Fruit fly (Drosophila melanogaster) whole organism, embryonic: ENCODE results near the gene CG32700.

Experiments used
- Adf1 ChIP-seq: fragments of 200-800 bp; sonication (Bioruptor generic); IDR thresholded peaks from 2 replicates; pipeline ENCODE4 v1.3.6; 2022; ENCODE audit warnings: missing biosample characterization, missing genetic modification characterization
- C15 ChIP-seq: fragments of 200-800 bp; sonication (Bioruptor generic); IDR thresholded peaks from 3 replicates; pipeline ENCODE4 v1.3.6; 2022; ENCODE audit warnings: missing biosample characterization, missing genetic modification characterization
- CG10654 ChIP-seq: fragments of 200-800 bp; sonication (Bioruptor generic); optimal IDR thresholded peaks from 2 replicates; lab custom pipeline; 2016; ENCODE audit warnings: missing biosample characterization, missing genetic modification characterization
- CG11456 ChIP-seq: fragments of 200-800 bp; sonication (Bioruptor generic); IDR thresholded peaks from 3 replicates; pipeline ENCODE4 v1.3.6; 2022; ENCODE audit warnings: missing biosample characterization, missing genetic modification characterization
- CG11695 ChIP-seq: fragments of 200-800 bp; sonication (Bioruptor generic); IDR thresholded peaks from 3 replicates; pipeline ENCODE4 v1.3.6; 2022; ENCODE audit warnings: missing biosample characterization, missing genetic modification characterization
- CG11696 ChIP-seq: fragments of 200-800 bp; sonication (Bioruptor generic); IDR thresholded peaks from 2 replicates; pipeline ENCODE4 v1.3.6; 2022; ENCODE audit warnings: missing biosample characterization, missing genetic modification characterization
- CG14050 ChIP-seq: fragments of 200-800 bp; sonication (Bioruptor generic); IDR thresholded peaks from 3 replicates; pipeline ENCODE4 v1.3.6; 2022; ENCODE audit warnings: missing biosample characterization, missing genetic modification characterization
- CG14667 ChIP-seq: fragments of 200-800 bp; sonication (Bioruptor generic); IDR thresholded peaks from 2 replicates; pipeline ENCODE4 v1.3.6; 2022; ENCODE audit warnings: missing biosample characterization, missing genetic modification characterization
- CG15514 ChIP-seq: fragments of 200-800 bp; sonication (Bioruptor generic); optimal IDR thresholded peaks from 3 replicates; lab custom pipeline; 2017; ENCODE audit warnings: missing biosample characterization, missing genetic modification characterization, mild to moderate bottlenecking, moderate library complexity, missing genetic modification reagents
- CG16813 ChIP-seq: fragments of 200-800 bp; sonication (Bioruptor generic); IDR thresholded peaks from 3 replicates; pipeline ENCODE4 v1.3.6; 2022; ENCODE audit warnings: missing biosample characterization, missing genetic modification characterization; ENCODE audit not compliant: partially characterized antibody
- CG17186 ChIP-seq: fragments of 200-800 bp; sonication (Bioruptor generic); optimal IDR thresholded peaks from 3 replicates; lab custom pipeline; 2017; ENCODE audit warnings: missing biosample characterization, missing genetic modification reagents, missing genetic modification characterization
- CG17359 ChIP-seq: fragments of 200-800 bp; sonication (Bioruptor generic); optimal IDR thresholded peaks from 3 replicates; lab custom pipeline; 2018; ENCODE audit warnings: missing biosample characterization, mild to moderate bottlenecking, missing genetic modification characterization, moderate library complexity
- CG17612 ChIP-seq: fragments of 200-800 bp; sonication (Bioruptor generic); IDR thresholded peaks from 2 replicates; pipeline ENCODE4 v1.3.6; 2022; ENCODE audit warnings: missing biosample characterization, missing genetic modification characterization
- CG17829 ChIP-seq: fragments of 200-800 bp; optimal IDR thresholded peaks from 2 replicates; lab custom pipeline; 2019; ENCODE audit warnings: missing biosample characterization, mild to moderate bottlenecking, missing genetic modification characterization, moderate library complexity
- CG18011 ChIP-seq: fragments of 200-800 bp; sonication (Bioruptor generic); optimal IDR thresholded peaks from 2 replicates; lab custom pipeline; 2017; ENCODE audit warnings: missing biosample characterization, missing genetic modification characterization, mild to moderate bottlenecking, moderate library complexity, missing genotype
- CG18262 ChIP-seq: fragments of 200-800 bp; optimal IDR thresholded peaks from 3 replicates; lab custom pipeline; 2019; ENCODE audit warnings: missing biosample characterization, mild to moderate bottlenecking, missing genetic modification characterization, moderate library complexity
- CG18599 ChIP-seq: fragments of 200-800 bp; sonication (Bioruptor generic); optimal IDR thresholded peaks from 3 replicates; lab custom pipeline; 2017; ENCODE audit warnings: missing biosample characterization, missing genetic modification characterization, mild to moderate bottlenecking, moderate library complexity, missing genetic modification reagents
- CG2120 ChIP-seq: fragments of 200-800 bp; sonication (Bioruptor generic); optimal IDR thresholded peaks from 3 replicates; lab custom pipeline; 2016; ENCODE audit warnings: missing biosample characterization, missing genetic modification characterization
- CG2712 ChIP-seq: fragments of 200-800 bp; optimal IDR thresholded peaks from 3 replicates; lab custom pipeline; 2019; ENCODE audit warnings: missing biosample characterization, mild to moderate bottlenecking, missing genetic modification characterization, moderate library complexity
- CG3065 ChIP-seq: fragments of 200-800 bp; sonication (Bioruptor generic); optimal IDR thresholded peaks from 2 replicates; lab custom pipeline; 2016; ENCODE audit warnings: missing biosample characterization, missing genetic modification characterization
- CG33557 ChIP-seq: fragments of 200-800 bp; sonication (Bioruptor generic); optimal IDR thresholded peaks from 2 replicates; lab custom pipeline; 2019; ENCODE audit warnings: missing biosample characterization, mild to moderate bottlenecking, missing genetic modification characterization, moderate library complexity
- CG3407 ChIP-seq: fragments of 200-800 bp; sonication (Bioruptor generic); optimal IDR thresholded peaks from 2 replicates; lab custom pipeline; 2018; ENCODE audit warnings: missing biosample characterization, mild to moderate bottlenecking, missing genetic modification characterization
- CG8290 ChIP-seq, 3 experiments: fragments of 200-800 bp; sonication (Bioruptor generic); optimal IDR thresholded peaks; 2 replicates each; lab custom pipeline; 2016 to 2019; ENCODE audit warnings: missing biosample characterization in 3 of 3, missing genetic modification characterization in 3 of 3, mild to moderate bottlenecking in 2 of 3, moderate library complexity in 1 of 3
- CG8478 ChIP-seq: fragments of >200 bp; optimal IDR thresholded peaks from 2 replicates; lab custom pipeline; 2018
- CkIIα-i1 ChIP-seq: fragments of 200-800 bp; sonication (Bioruptor generic); IDR thresholded peaks from 2 replicates; pipeline ENCODE4 v1.3.6; 2022; ENCODE audit warnings: missing biosample characterization, missing genetic modification characterization
- D19A ChIP-seq: fragments of 200-800 bp; optimal IDR thresholded peaks from 3 replicates; lab custom pipeline; 2019; ENCODE audit warnings: missing biosample characterization, mild to moderate bottlenecking, missing genetic modification characterization, moderate library complexity
- Doc2 ChIP-seq: fragments of 200-800 bp; sonication (Bioruptor generic); IDR thresholded peaks from 2 replicates; pipeline ENCODE4 v1.3.6; 2022; ENCODE audit warnings: missing biosample characterization, missing genetic modification characterization
- Gug ChIP-seq: fragments of 200-800 bp; sonication (Bioruptor generic); IDR thresholded peaks from 4 replicates; pipeline ENCODE4 v1.3.6; 2022; ENCODE audit warnings: missing biosample characterization, missing genetic modification characterization
- Hey ChIP-seq: fragments of 200-800 bp; sonication (Bioruptor generic); optimal IDR thresholded peaks from 3 replicates; lab custom pipeline; 2018; ENCODE audit warnings: missing biosample characterization, mild to moderate bottlenecking, missing genetic modification characterization
- MBD-R2 ChIP-seq: fragments of 200-800 bp; sonication (Bioruptor generic); IDR thresholded peaks from 2 replicates; pipeline ENCODE4 v1.3.6; 2022; ENCODE audit warnings: missing biosample characterization, missing genetic modification characterization
- Med ChIP-seq: fragments of 200-800 bp; sonication (Bioruptor generic); peaks from one replicate; lab custom pipeline; 2016; ENCODE audit warnings: missing biosample characterization, missing genetic modification characterization, mild to moderate bottlenecking, inconsistent platforms, moderate library complexity
- Spps ChIP-seq: fragments of 200-800 bp; sonication (Bioruptor generic); optimal IDR thresholded peaks from 2 replicates; lab custom pipeline; 2018; ENCODE audit warnings: missing biosample characterization, mild to moderate bottlenecking, missing genetic modification characterization
- bbx ChIP-seq: fragments of 200-800 bp; sonication (Bioruptor generic); IDR thresholded peaks from 2 replicates; pipeline ENCODE4 v1.3.6; 2022; ENCODE audit warnings: missing biosample characterization, missing genetic modification characterization; ENCODE audit not compliant: partially characterized antibody
- crol ChIP-seq: fragments of 200-800 bp; sonication (Bioruptor generic); IDR thresholded peaks from 2 replicates; pipeline ENCODE4 v1.3.6; 2022; ENCODE audit warnings: missing biosample characterization, missing genetic modification characterization
- danr ChIP-seq: fragments of 200-800 bp; sonication (Bioruptor generic); IDR thresholded peaks from 2 replicates; pipeline ENCODE4 v1.3.6; 2022; ENCODE audit warnings: missing biosample characterization, missing genetic modification characterization
- esg ChIP-seq: fragments of 200-800 bp; sonication (Bioruptor generic); conservative IDR thresholded peaks from 2 replicates; pipeline ENCODE4 v1.3.6; 2022; ENCODE audit warnings: missing biosample characterization, missing genetic modification characterization
- gem ChIP-seq: fragments of 200-800 bp; sonication (Bioruptor generic); optimal IDR thresholded peaks from 2 replicates; lab custom pipeline; 2019; ENCODE audit warnings: missing biosample characterization, mild to moderate bottlenecking, missing genetic modification characterization, moderate library complexity
- gfzf ChIP-seq: fragments of 200-800 bp; sonication (Bioruptor generic); optimal IDR thresholded peaks from 2 replicates; lab custom pipeline; 2016; ENCODE audit warnings: missing biosample characterization, mild to moderate bottlenecking, missing genetic modification characterization, moderate library complexity
- hb ChIP-seq: fragments of 200-800 bp; sonication (Bioruptor generic); IDR thresholded peaks from 3 replicates; pipeline ENCODE4 v1.3.6; 2022; ENCODE audit warnings: missing biosample characterization, missing genetic modification characterization; ENCODE audit not compliant: partially characterized antibody
- ken ChIP-seq: fragments of 200-800 bp; sonication (Bioruptor generic); IDR thresholded peaks from 3 replicates; pipeline ENCODE4 v1.3.6; 2022; ENCODE audit warnings: missing biosample characterization, missing genetic modification characterization
- lbe ChIP-seq: fragments of 200-800 bp; sonication (Bioruptor generic); optimal IDR thresholded peaks from 2 replicates; lab custom pipeline; 2016; ENCODE audit warnings: missing biosample characterization, mild to moderate bottlenecking, missing genetic modification characterization
- lola ChIP-seq, 3 experiments: fragments of >200 bp in 2 of 3; fragments of 200-800 bp in 1 of 3; sonication (Bioruptor generic) in 1 of 3; optimal IDR thresholded peaks; 2 replicates each; lab custom pipeline; 2017 to 2019; ENCODE audit warnings: missing biosample characterization in 3 of 3, missing genetic modification characterization in 3 of 3, mild to moderate bottlenecking in 1 of 3, moderate library complexity in 1 of 3
- pb ChIP-seq: fragments of 200-800 bp; sonication (Bioruptor generic); optimal IDR thresholded peaks from 3 replicates; lab custom pipeline; 2016; ENCODE audit warnings: missing biosample characterization, missing genetic modification characterization
- seq ChIP-seq: fragments of 200-800 bp; sonication (Bioruptor generic); IDR thresholded peaks from 2 replicates; pipeline ENCODE4 v1.3.6; 2022; ENCODE audit warnings: missing biosample characterization, missing genetic modification characterization
- sima ChIP-seq: fragments of 200-800 bp; sonication (Bioruptor generic); optimal IDR thresholded peaks from 2 replicates; lab custom pipeline; 2016; ENCODE audit warnings: missing biosample characterization, missing genetic modification characterization
- so ChIP-seq: fragments of 200-800 bp; sonication (Bioruptor generic); IDR thresholded peaks from 3 replicates; pipeline ENCODE4 v1.3.6; 2022; ENCODE audit warnings: missing biosample characterization, missing genetic modification characterization
- stwl ChIP-seq: fragments of 200-800 bp; sonication (Bioruptor generic); optimal IDR thresholded peaks from 3 replicates; lab custom pipeline; 2018; ENCODE audit warnings: missing biosample characterization, mild to moderate bottlenecking, missing genetic modification characterization, moderate library complexity
- tgo ChIP-seq: fragments of 200-800 bp; sonication (Bioruptor generic); IDR thresholded peaks from 3 replicates; pipeline ENCODE4 v1.3.6; 2022; ENCODE audit warnings: missing biosample characterization, missing genetic modification characterization
- tup ChIP-seq: fragments of 200-800 bp; sonication (Bioruptor generic); optimal IDR thresholded peaks from 2 replicates; lab custom pipeline; 2016; ENCODE audit warnings: missing biosample characterization, mild to moderate bottlenecking, missing genetic modification characterization, moderate library complexity
- zfh1 ChIP-seq: fragments of 200-800 bp; sonication (Bioruptor generic); IDR thresholded peaks from 3 replicates; pipeline ENCODE4 v1.3.6; 2022; ENCODE audit warnings: missing biosample characterization, missing genetic modification characterization

Gene CG32700

DNA sequence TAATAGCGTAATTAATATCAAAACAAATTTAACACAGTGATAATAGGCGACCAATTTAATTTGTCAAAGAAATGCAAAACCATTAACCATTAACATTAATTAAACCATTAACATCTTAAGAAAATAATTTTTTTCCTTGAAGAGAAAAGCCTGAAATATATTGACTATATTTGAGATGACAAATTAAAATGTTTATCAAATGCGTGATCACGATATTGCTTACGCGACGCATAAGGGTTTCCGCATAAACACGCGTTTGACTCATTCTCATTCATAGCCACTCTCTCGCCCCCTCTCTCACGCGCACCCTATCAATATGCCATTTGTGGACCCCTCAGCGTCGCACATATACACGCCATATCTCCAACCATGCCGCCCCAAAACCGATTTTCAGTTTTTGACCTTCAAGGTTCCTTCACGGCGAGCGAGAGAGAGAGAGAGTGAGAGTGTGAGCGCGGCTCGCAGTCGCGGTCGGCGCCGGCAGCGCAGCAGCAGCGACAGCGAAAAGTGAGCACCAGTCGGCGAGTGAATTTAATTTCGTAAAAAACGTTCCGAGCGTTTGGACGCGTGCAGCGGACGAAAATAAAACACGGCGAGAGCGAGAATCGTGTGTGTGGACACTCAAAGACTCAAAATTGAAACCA lies 34.8 kb upstream of the CG32700 start, which contains the start of gene Hex-A:
Gene Hex-A (plus strand): TSS at position 317 of the 644 bp plus-strand sequence.
- TF ChIP-seq CG11456 (GFP tag; lab: Robert Waterston, UW) (peak; percentile 89), CG18599 (GFP tag; lab: Kevin White, UChicago) (peak; percentile 98), gfzf (GFP tag; lab: Kevin White, UChicago) (no peak), Doc2 (GFP tag; lab: Robert Waterston, UW) (peak; percentile 74), hb (GFP tag; lab: Robert Waterston, UW) (no peak), stwl (tag; lab: Kevin White, UChicago) (no peak), Gug (GFP tag; lab: Robert Waterston, UW) (peak; percentile 75), zfh1 (GFP tag; lab: Robert Waterston, UW) (peak; percentile 90), CG33557 (GFP tag; lab: Kevin White, UChicago) (peak; percentile 95), lola (GFP tag; optimal IDR thresholded peaks at IDR 0.05; lab: Kevin White, UChicago) (peak in 1 of 3 experiments; percentile 96), danr (peak; percentile 84), CG10654 (GFP tag; lab: Kevin White, UChicago) (peak; percentile 84), CG11695 (GFP tag; lab: Robert Waterston, UW) (peak; percentile 96), lbe (GFP tag; lab: Kevin White, UChicago) (peak; percentile 92), CG14050 (GFP tag; lab: Robert Waterston, UW) (peak; percentile 86), pb (GFP tag; lab: Kevin White, UChicago) (peak; percentile 89), tgo (peak; percentile 91), CG8478 (lab: Kevin White, UChicago) (no peak), CG2120 (peak; percentile 97), Spps (tag; lab: Kevin White, UChicago) (peak; percentile 92), CG3407 (GFP tag; lab: Kevin White, UChicago) (peak; percentile 91), bbx (GFP tag; lab: Robert Waterston, UW) (peak; percentile 58), Hey (peak; percentile 93), CG15514 (GFP tag; lab: Kevin White, UChicago) (peak; percentile 90), sima (peak; percentile 91), so (GFP tag; lab: Robert Waterston, UW) (peak; percentile 94), D19A (peak; percentile 64), CG2712 (tag; lab: Kevin White, UChicago) (peak; percentile 98), CG3065 (peak; percentile 34), CG8290 (GFP tag; optimal IDR thresholded peaks at IDR 0.05; lab: Kevin White, UChicago) (peak; percentile 87), CG8290 (tag; optimal IDR thresholded peaks at IDR 0.05; lab: Kevin White, UChicago) (peak; percentile 91 to 95), crol (peak; percentile 97), tup (GFP tag; lab: Kevin White, UChicago) (peak; percentile 76), CkIIα-i1 (GFP tag; lab: Robert Waterston, UW) (peak; percentile 14; the same call in 1 of the 2 replicates), CG17612 (GFP tag; lab: Robert Waterston, UW) (peak; percentile 76), CG11696 (peak; percentile 69), CG14667 (GFP tag; lab: Robert Waterston, UW) (peak; percentile 75), MBD-R2 (GFP tag; lab: Robert Waterston, UW) (peak; percentile 78), C15 (GFP tag; lab: Robert Waterston, UW) (peak; percentile 87), CG18262 (tag; lab: Kevin White, UChicago) (peak; percentile 98), CG16813 (GFP tag; lab: Robert Waterston, UW) (no peak), CG17359 (tag; lab: Kevin White, UChicago) (peak; percentile 96), seq (peak; percentile 96), Med (GFP tag; lab: Kevin White, UChicago) (peak; percentile 99), esg (GFP tag; lab: Robert Waterston, UW) (peak; percentile 89), CG17829 (tag; lab: Kevin White, UChicago) (peak; percentile 98), Adf1 (GFP tag; lab: Robert Waterston, UW) (peak; percentile 99), CG17186 (GFP tag; lab: Kevin White, UChicago) (peak; percentile 75), gem (tag; lab: Kevin White, UChicago) (peak; percentile 99), ken (peak; percentile 80), CG18011 (GFP tag; lab: Kevin White, UChicago) (peak; percentile 87)
